Fruit fly (Drosophila melanogaster): ENCODE data around the gene CG17404.

CG17404 gene

DNA sequence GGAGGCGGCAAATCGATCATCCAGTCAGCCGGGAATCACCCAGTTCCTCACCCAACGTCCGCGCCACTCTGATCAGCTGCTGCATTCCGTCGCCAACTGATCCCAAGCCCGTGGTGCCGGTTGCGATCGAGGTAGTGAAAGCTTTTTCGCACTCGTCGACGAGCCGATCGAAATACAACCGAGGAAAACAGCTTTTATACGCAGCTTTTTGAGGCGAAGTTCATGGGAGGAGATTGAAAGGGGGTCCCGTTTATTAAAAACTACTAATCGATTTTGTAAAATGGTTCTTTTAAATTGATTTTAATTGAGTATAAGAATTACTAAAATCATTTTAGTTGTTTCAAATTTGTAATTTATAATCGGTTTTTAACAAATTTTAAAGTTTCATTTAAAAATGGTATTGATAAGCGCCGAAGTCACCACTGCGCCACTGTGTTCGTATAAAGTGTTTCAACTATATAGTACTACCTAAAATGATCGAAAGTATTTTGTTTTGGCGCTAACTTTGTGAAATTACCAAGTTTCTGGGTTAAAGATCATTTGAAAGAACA lies 3.4 kb downstream of the CG17404 start, which contains the start of gene CG4860 (continued):
- peak; percentile 55 for TF ChIP-seq CG6654 (GFP tag; optimal IDR thresholded peaks at IDR 0.05)
- peak; percentile 78 for TF ChIP-seq tio (GFP tag; optimal IDR thresholded peaks at IDR 0.05)
- TF ChIP-seq CG32767 (GFP tag; IDR thresholded peaks at IDR 0.05): peak; percentile 64
- peak; percentile 63 for TF ChIP-seq repo (GFP tag; optimal IDR thresholded peaks at IDR 0.05)
- peak; percentile 93 for TF ChIP-seq mam (GFP tag; optimal IDR thresholded peaks at IDR 0.05)
- no peak for TF ChIP-seq zen2 (GFP tag; IDR thresholded peaks at IDR 0.05; ENCODE audit: partially characterized antibody)
- TF ChIP-seq danr (GFP tag; IDR thresholded peaks at IDR 0.05): peak; percentile 71; the same call in 1 of the 2 replicates
- TF ChIP-seq CG13424 (tag; optimal IDR thresholded peaks at IDR 0.05): peak; percentile 93
- peak; percentile 89 for TF ChIP-seq CG12391 (tag; optimal IDR thresholded peaks at IDR 0.05)
- no peak for TF ChIP-seq Dll (GFP tag; IDR thresholded peaks at IDR 0.05; ENCODE audit: partially characterized antibody)
- TF ChIP-seq her (GFP tag; optimal IDR thresholded peaks at IDR 0.05): peak; percentile 76
- no peak for TF ChIP-seq Hr78 (GFP tag; optimal IDR thresholded peaks at IDR 0.05)
- peak; percentile 75 for TF ChIP-seq D19A (tag; optimal IDR thresholded peaks at IDR 0.05)
- peak; percentile 43; the same call in 1 of the 2 replicates for TF ChIP-seq dati (GFP tag; IDR thresholded peaks at IDR 0.05)
- peak; percentile 89 for TF ChIP-seq al (GFP tag; IDR thresholded peaks at IDR 0.05)
- TF ChIP-seq CG17328 (GFP tag; IDR thresholded peaks at IDR 0.05): peak; percentile 82
- no peak for TF ChIP-seq chinmo (GFP tag; IDR thresholded peaks at IDR 0.05; ENCODE audit: partially characterized antibody)
- TF ChIP-seq da (GFP tag; optimal IDR thresholded peaks at IDR 0.05): peak; percentile 42
- peak; percentile 78 for TF ChIP-seq CG1647 (GFP tag; optimal IDR thresholded peaks at IDR 0.05)
- TF ChIP-seq dan (GFP tag; IDR thresholded peaks at IDR 0.05): no peak
- TF ChIP-seq sug (tag; optimal IDR thresholded peaks at IDR 0.05): peak; percentile 86
- TF ChIP-seq seq (GFP tag; IDR thresholded peaks at IDR 0.05): peak; percentile 77
- peak; percentile 81 for TF ChIP-seq tin (GFP tag; optimal IDR thresholded peaks at IDR 0.05)
- TF ChIP-seq CG14965 (GFP tag; optimal IDR thresholded peaks at IDR 0.05; ENCODE audit: borderline replicate concordance): no peak
- peak; percentile 53 for TF ChIP-seq CG4617 (GFP tag; optimal IDR thresholded peaks at IDR 0.05; ENCODE audit: borderline replicate concordance)
- peak; percentile 81 for TF ChIP-seq CG5245 (GFP tag; optimal IDR thresholded peaks at IDR 0.05)
- no peak for TF ChIP-seq cg (GFP tag; optimal IDR thresholded peaks at IDR 0.05)
- 0 out of 2 replicates have a peak, but pooled peaks have one; percentile 23 for TF ChIP-seq chm (GFP tag; IDR thresholded peaks at IDR 0.05)
- TF ChIP-seq Hmx (GFP tag; optimal IDR thresholded peaks at IDR 0.05): peak; percentile 80
- TF ChIP-seq Blimp-1 (GFP tag; optimal IDR thresholded peaks at IDR 0.05): peak; percentile 83
- no peak for TF ChIP-seq kni (GFP tag; optimal IDR thresholded peaks at IDR 0.05)
- 0 out of 3 replicates have a peak, but pooled peaks have one; percentile 24 for TF ChIP-seq CG3726 (GFP tag; IDR thresholded peaks at IDR 0.05)
- TF ChIP-seq CG15011 (GFP tag; optimal IDR thresholded peaks at IDR 0.05): peak; percentile 63
- no peak for TF ChIP-seq Doc3 (GFP tag; IDR thresholded peaks at IDR 0.05; ENCODE audit: partially characterized antibody)
- TF ChIP-seq CG8089 (GFP tag; optimal IDR thresholded peaks at IDR 0.05): peak; percentile 64
- peak; percentile 84 for TF ChIP-seq so (GFP tag; IDR thresholded peaks at IDR 0.05)
- TF ChIP-seq pum (GFP tag; optimal IDR thresholded peaks at IDR 0.05): peak; percentile 84
- no peak for TF ChIP-seq nau (GFP tag; optimal IDR thresholded peaks at IDR 0.05)
- TF ChIP-seq pb (GFP tag; optimal IDR thresholded peaks at IDR 0.05): peak; percentile 54
- TF ChIP-seq CG10431 (GFP tag; optimal IDR thresholded peaks at IDR 0.05): no peak
- TF ChIP-seq CG12236 (GFP tag; optimal IDR thresholded peaks at IDR 0.05): peak; percentile 65
- TF ChIP-seq hkb (optimal IDR thresholded peaks at IDR 0.05): no peak
- TF ChIP-seq hkb (GFP tag; IDR thresholded peaks at IDR 0.05): peak; percentile 90
- peak; percentile 75 for TF ChIP-seq Atf3 (GFP tag; optimal IDR thresholded peaks at IDR 0.05)
- TF ChIP-seq fd102C (GFP tag; optimal IDR thresholded peaks at IDR 0.05): no peak
- TF ChIP-seq bbx (GFP tag; IDR thresholded peaks at IDR 0.05; ENCODE audit: partially characterized antibody): 0 out of 2 replicates have a peak, but pooled peaks have one; percentile 20
- peak; percentile 82 for TF ChIP-seq Aef1 (GFP tag; IDR thresholded peaks at IDR 0.05)
- TF ChIP-seq caup (GFP tag; optimal IDR thresholded peaks at IDR 0.05; ENCODE audit: severe bottlenecking): peak; percentile 84
- peak; percentile 20 for TF ChIP-seq CG7271 (tag; optimal IDR thresholded peaks at IDR 0.05)
